Fruit fly (Drosophila melanogaster): ENCODE measurements around the gene CG33116.

CG33116 gene

DNA sequence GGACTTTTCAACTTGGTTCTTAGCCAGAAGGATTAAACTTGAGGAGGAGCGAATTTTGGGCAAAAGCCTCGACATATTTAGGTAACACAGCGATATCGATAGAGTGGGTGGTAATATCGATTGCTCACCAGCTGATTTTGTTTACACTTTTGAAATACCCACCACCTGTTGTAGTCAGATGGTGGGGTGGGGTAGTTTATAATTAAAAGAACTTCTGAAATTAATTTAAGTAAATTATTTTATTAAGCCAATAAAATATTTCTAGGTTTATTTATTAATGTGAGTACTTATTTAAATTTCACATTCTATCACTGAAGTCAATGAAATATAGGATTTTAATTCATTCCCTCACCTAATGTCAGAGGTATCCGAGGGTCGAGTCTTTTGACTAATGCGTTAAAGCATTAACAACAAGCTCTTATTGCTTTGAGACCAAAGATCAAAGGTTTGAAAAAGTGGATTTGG, 43.2 kb upstream of the CG33116 start, which contains the start of the genes CG10194 and CG18094 (continued):
- peak; percentile 82 for TF ChIP-seq bbx (GFP tag; IDR thresholded peaks at IDR 0.05; ENCODE audit: partially characterized antibody)
- no peak for TF ChIP-seq CG6254 (GFP tag; optimal IDR thresholded peaks at IDR 0.05)
- TF ChIP-seq Deaf1 (tag; optimal IDR thresholded peaks at IDR 0.05): no peak
- TF ChIP-seq aop (GFP tag; IDR thresholded peaks at IDR 0.05): no peak
- TF ChIP-seq kah (GFP tag; optimal IDR thresholded peaks at IDR 0.05): peak; percentile 100
- no peak for TF ChIP-seq Sox102F (GFP tag; optimal IDR thresholded peaks at IDR 0.05)
- TF ChIP-seq Dll (GFP tag; IDR thresholded peaks at IDR 0.05; ENCODE audit: partially characterized antibody): peak; percentile 72
- peak; percentile 17 for TF ChIP-seq Max (GFP tag; optimal IDR thresholded peaks at IDR 0.05)
- TF ChIP-seq pzg (GFP tag; optimal IDR thresholded peaks at IDR 0.05): peak; percentile 41
- peak; percentile 52 for TF ChIP-seq Xbp1 (GFP tag; optimal IDR thresholded peaks at IDR 0.05)
- no peak for TF ChIP-seq Sry-β (GFP tag; optimal IDR thresholded peaks at IDR 0.05)
- TF ChIP-seq Dbx (GFP tag; IDR thresholded peaks at IDR 0.05): 0 out of 3 replicates have a peak, but pooled peaks have one; percentile 35
- no peak for TF ChIP-seq dimm (GFP tag; IDR thresholded peaks at IDR 0.05)
- 0 out of 2 replicates have a peak, but pooled peaks have one; percentile 24 for TF ChIP-seq E2f1 (GFP tag; IDR thresholded peaks at IDR 0.05)
- TF ChIP-seq Dref (GFP tag; IDR thresholded peaks at IDR 0.05): peak; percentile 74
- peak; percentile 3 for TF ChIP-seq CG2202 (tag; optimal IDR thresholded peaks at IDR 0.05)
- TF ChIP-seq sd (tag; optimal IDR thresholded peaks at IDR 0.05): no peak
- TF ChIP-seq unc-4 (GFP tag; IDR thresholded peaks at IDR 0.05; ENCODE audit: partially characterized antibody): peak; percentile 70
- 0 out of 3 replicates have a peak, but pooled peaks have one; percentile 32 for TF ChIP-seq CG11695 (GFP tag; IDR thresholded peaks at IDR 0.05)
- TF ChIP-seq vvl (GFP tag; IDR thresholded peaks at IDR 0.05): no peak
- no peak for TF ChIP-seq Taf1 (GFP tag; IDR thresholded peaks at IDR 0.05)
- TF ChIP-seq CG16815 (GFP tag; optimal IDR thresholded peaks at IDR 0.05): peak; percentile 14
- no peak for TF ChIP-seq prd (optimal IDR thresholded peaks at IDR 0.05)
- peak; percentile 51; the same call in 2 of the 3 replicates for TF ChIP-seq prd (GFP tag; IDR thresholded peaks at IDR 0.05)
- no peak for TF ChIP-seq abd-A (tag; optimal IDR thresholded peaks at IDR 0.05)
- peak; percentile 9 for TF ChIP-seq CG17359 (tag; optimal IDR thresholded peaks at IDR 0.05)
- TF ChIP-seq mld (GFP tag; IDR thresholded peaks at IDR 0.05; ENCODE audit: partially characterized antibody): no peak
- TF ChIP-seq CG14441 (GFP tag; IDR thresholded peaks at IDR 0.05): peak; percentile 30; the same call in 1 of the 2 replicates
- TF ChIP-seq CG16813 (GFP tag; IDR thresholded peaks at IDR 0.05; ENCODE audit: partially characterized antibody): peak; percentile 44; the same call in 2 of the 3 replicates
- peak; percentile 66 for TF ChIP-seq BEAF-32 (GFP tag; optimal IDR thresholded peaks at IDR 0.05)
- no peak for TF ChIP-seq ewg (GFP tag; optimal IDR thresholded peaks at IDR 0.05)
- TF ChIP-seq Sry-δ (GFP tag; optimal IDR thresholded peaks at IDR 0.05): peak; percentile 62
- peak; percentile 33 for TF ChIP-seq NfI (GFP tag; optimal IDR thresholded peaks at IDR 0.05)
- TF ChIP-seq esg (GFP tag; conservative IDR thresholded peaks at IDR 0.05): 0 out of 2 replicates have a peak, but pooled peaks have one; percentile 32
- peak; percentile 29 for TF ChIP-seq CG10209 (GFP tag; optimal IDR thresholded peaks at IDR 0.05)
- TF ChIP-seq CG11085 (GFP tag; IDR thresholded peaks at IDR 0.05): no peak
- TF ChIP-seq zen2 (GFP tag; IDR thresholded peaks at IDR 0.05; ENCODE audit: partially characterized antibody): peak; percentile 72
- TF ChIP-seq Abd-B (GFP tag; optimal IDR thresholded peaks at IDR 0.05): peak; percentile 18
- TF ChIP-seq CG34376 (GFP tag; optimal IDR thresholded peaks at IDR 0.05): peak; percentile 34
- peak; percentile 13 for TF ChIP-seq oc (tag; optimal IDR thresholded peaks at IDR 0.05)
- TF ChIP-seq Meics (GFP tag; optimal IDR thresholded peaks at IDR 0.05): no peak
- peak; percentile 10 for TF ChIP-seq Six4 (GFP tag; optimal IDR thresholded peaks at IDR 0.05)
- TF ChIP-seq CG10654 (GFP tag; optimal IDR thresholded peaks at IDR 0.05): peak; percentile 16
- 0 out of 3 replicates have a peak, but pooled peaks have one; percentile 31 for TF ChIP-seq Aef1 (GFP tag; IDR thresholded peaks at IDR 0.05)
- peak; percentile 92 for TF ChIP-seq scrt (GFP tag; optimal IDR thresholded peaks at IDR 0.05)
- TF ChIP-seq Adf1 (GFP tag; IDR thresholded peaks at IDR 0.05): 0 out of 2 replicates have a peak, but pooled peaks have one; percentile 18
- TF ChIP-seq HHEX (GFP tag; optimal IDR thresholded peaks at IDR 0.05): peak; percentile 28
- TF ChIP-seq CG3065 (GFP tag; optimal IDR thresholded peaks at IDR 0.05): no peak
- TF ChIP-seq slbo (GFP tag; IDR thresholded peaks at IDR 0.05): peak; percentile 71
